Worm (Caenorhabditis elegans) whole organism, L1 larva: ENCODE results near the gene C50D2.10.

Experiments used
- C04F5.9 ChIP-seq: sonication (generic microtip); optimal IDR thresholded peaks from 2 replicates; lab custom pipeline; 2016; ENCODE audit warnings: missing genetic modification characterization, missing compliant biosample characterization
- aha-1 ChIP-seq: fragments of 150-350 bp; optimal IDR thresholded peaks from 2 replicates; lab custom pipeline; 2014; ENCODE audit warnings: missing biosample characterization, missing genetic modification characterization
- ama-1 ChIP-seq: fragments of 150-350 bp; optimal IDR thresholded peaks from 2 replicates; lab custom pipeline; 2014
- blmp-1 ChIP-seq: fragments of 150-350 bp; optimal IDR thresholded peaks from 2 replicates; lab custom pipeline; 2014; ENCODE audit warnings: missing biosample characterization, missing genetic modification characterization
- ceh-8 ChIP-seq: fragments of 200-800 bp; sonication (Bioruptor generic); optimal IDR thresholded peaks from 2 replicates; lab custom pipeline; 2018; ENCODE audit warnings: mild to moderate bottlenecking, missing genetic modification characterization, moderate library complexity, missing compliant biosample characterization
- ceh-90 ChIP-seq: sonication (generic microtip); optimal IDR thresholded peaks from 2 replicates; lab custom pipeline; 2016; ENCODE audit warnings: missing genetic modification characterization, missing compliant biosample characterization
- dpl-1 ChIP-seq, 3 experiments: fragments of 150-350 bp in 2 of 3; sonication (generic microtip) in 1 of 3; optimal IDR thresholded peaks; 2 replicates each; lab custom pipeline; 2014 to 2017; ENCODE audit warnings: missing biosample characterization in 3 of 3, missing genetic modification characterization in 3 of 3, missing genetic modification reagents in 3 of 3
- dsc-1 ChIP-seq: sonication (generic microtip); optimal IDR thresholded peaks from 2 replicates; lab custom pipeline; 2016; ENCODE audit warnings: mild to moderate bottlenecking, missing genetic modification characterization, missing compliant biosample characterization
- elt-3 ChIP-seq, 6 experiments: fragments of 150-350 bp in 1 of 6; sonication (generic microtip); optimal IDR thresholded peaks; 2 replicates each; lab custom pipeline; 2017 to 2018; ENCODE audit warnings: missing biosample characterization in 6 of 6, missing genetic modification characterization in 6 of 6, inconsistent platforms in 1 of 6
- ets-5 ChIP-seq: fragments of 200-800 bp; sonication (Bioruptor generic); IDR thresholded peaks from 2 replicates; pipeline ENCODE4 v1.3.6; 2022; ENCODE audit warnings: missing genetic modification characterization, missing compliant biosample characterization
- fkh-10 ChIP-seq: sonication (generic microtip); optimal IDR thresholded peaks from 2 replicates; lab custom pipeline; 2017; ENCODE audit warnings: missing biosample characterization, missing genetic modification reagents, missing genetic modification characterization
- fos-1 ChIP-seq: fragments of 150-350 bp; optimal IDR thresholded peaks from 2 replicates; lab custom pipeline; 2014; ENCODE audit warnings: missing biosample characterization, missing genetic modification characterization
- grh-1 ChIP-seq: fragments of 200-800 bp; sonication (Bioruptor generic); IDR thresholded peaks from 2 replicates; pipeline ENCODE4 v1.3.6; 2022; ENCODE audit warnings: missing genetic modification reagents, missing genetic modification characterization, missing compliant biosample characterization
- hlh-4 ChIP-seq: sonication (generic microtip); optimal IDR thresholded peaks from 2 replicates; lab custom pipeline; 2016; ENCODE audit warnings: mild to moderate bottlenecking, missing genetic modification characterization, missing compliant biosample characterization
- isw-1 ChIP-seq: fragments of 200-800 bp; sonication (Bioruptor generic); IDR thresholded peaks from 2 replicates; pipeline ENCODE4 v1.3.6; 2022; ENCODE audit warnings: missing genetic modification characterization, missing compliant biosample characterization
- lin-13 ChIP-seq: fragments of 150-350 bp; optimal IDR thresholded peaks from 2 replicates; lab custom pipeline; 2014; ENCODE audit warnings: missing biosample characterization, missing genetic modification reagents, missing genetic modification characterization
- lin-35 ChIP-seq, 2 experiments: fragments of 150-350 bp; optimal IDR thresholded peaks; 2 replicates each; lab custom pipeline; 2014; ENCODE audit warnings: missing biosample characterization in 2 of 2, missing genetic modification characterization in 2 of 2, missing genetic modification reagents in 2 of 2
- lir-3 ChIP-seq: sonication (generic microtip); optimal IDR thresholded peaks from 2 replicates; lab custom pipeline; 2016; ENCODE audit warnings: mild to moderate bottlenecking, missing genetic modification characterization, moderate library complexity, missing compliant biosample characterization; ENCODE audit not compliant: poor library complexity
- mdl-1 ChIP-seq, 2 experiments: fragments of 150-350 bp; optimal IDR thresholded peaks; 2 replicates each; lab custom pipeline; 2014 to 2017; ENCODE audit warnings: missing biosample characterization in 2 of 2, missing genetic modification characterization in 2 of 2, inconsistent platforms in 1 of 2
- nhr-11 ChIP-seq: fragments of 150-350 bp; optimal IDR thresholded peaks from 2 replicates; lab custom pipeline; 2014; ENCODE audit warnings: missing biosample characterization, missing genetic modification characterization
- nhr-12 ChIP-seq: sonication (generic microtip); optimal IDR thresholded peaks from 2 replicates; lab custom pipeline; 2017; ENCODE audit warnings: missing biosample characterization, missing genetic modification characterization
- nhr-19 ChIP-seq: fragments of 200-800 bp; sonication (Bioruptor generic); conservative IDR thresholded peaks from 2 replicates; pipeline ENCODE4 v1.3.6; 2022; ENCODE audit warnings: missing genetic modification characterization, missing compliant biosample characterization
- nhr-20 ChIP-seq: sonication (generic microtip); optimal IDR thresholded peaks from 2 replicates; lab custom pipeline; 2016; ENCODE audit warnings: mild to moderate bottlenecking, missing genetic modification characterization, missing compliant biosample characterization
- nhr-28 ChIP-seq: fragments of 150-350 bp; optimal IDR thresholded peaks from 2 replicates; lab custom pipeline; 2014; ENCODE audit warnings: missing biosample characterization, missing genetic modification characterization
- nhr-71 ChIP-seq: sonication (generic microtip); optimal IDR thresholded peaks from 2 replicates; lab custom pipeline; 2016; ENCODE audit warnings: mild to moderate bottlenecking, missing genetic modification characterization, moderate library complexity, missing compliant biosample characterization
- nhr-77 ChIP-seq: fragments of 150-350 bp; optimal IDR thresholded peaks from 2 replicates; lab custom pipeline; 2014; ENCODE audit warnings: missing biosample characterization, missing genetic modification characterization
- nhr-84 ChIP-seq: sonication (generic microtip); optimal IDR thresholded peaks from 2 replicates; lab custom pipeline; 2017; ENCODE audit warnings: missing biosample characterization, missing genetic modification characterization
- nhr-85 ChIP-seq: sonication (generic microtip); peaks from one replicate; lab custom pipeline; 2016; ENCODE audit warnings: missing genetic modification characterization, inconsistent platforms, missing compliant biosample characterization
- nhr-90 ChIP-seq: sonication (generic microtip); optimal IDR thresholded peaks from 2 replicates; lab custom pipeline; 2016; ENCODE audit warnings: mild to moderate bottlenecking, missing genetic modification characterization, missing compliant biosample characterization; ENCODE audit not compliant: poor library complexity
- pax-3 ChIP-seq: fragments of 200-800 bp; sonication (Bioruptor generic); optimal IDR thresholded peaks from 2 replicates; lab custom pipeline; 2018; ENCODE audit warnings: mild to moderate bottlenecking, missing genetic modification characterization, moderate library complexity, missing compliant biosample characterization
- pqm-1 ChIP-seq: sonication (generic microtip); optimal IDR thresholded peaks from 3 replicates; lab custom pipeline; 2017; ENCODE audit warnings: missing biosample characterization, missing genetic modification characterization
- snpc-4 ChIP-seq: fragments of 150-350 bp; optimal IDR thresholded peaks from 2 replicates; lab custom pipeline; 2014; ENCODE audit warnings: missing biosample characterization, missing genetic modification characterization
- snu-23 ChIP-seq: sonication (generic microtip); optimal IDR thresholded peaks from 2 replicates; lab custom pipeline; 2016; ENCODE audit warnings: missing genetic modification characterization, missing compliant biosample characterization
- sptf-1 ChIP-seq: fragments of 150-350 bp; optimal IDR thresholded peaks from 2 replicates; lab custom pipeline; 2014; ENCODE audit warnings: missing biosample characterization, missing genetic modification characterization
- sup-37 ChIP-seq: fragments of 200-800 bp; sonication (Bioruptor generic); optimal IDR thresholded peaks from 2 replicates; lab custom pipeline; 2018; ENCODE audit warnings: mild to moderate bottlenecking, missing genetic modification characterization, missing compliant biosample characterization
- tbx-2 ChIP-seq: sonication (generic microtip); optimal IDR thresholded peaks from 2 replicates; lab custom pipeline; 2016; ENCODE audit warnings: missing genetic modification characterization, missing compliant biosample characterization
- tlp-1 ChIP-seq: fragments of 150-350 bp; optimal IDR thresholded peaks from 2 replicates; lab custom pipeline; 2014; ENCODE audit warnings: missing biosample characterization, missing genetic modification characterization
- unc-62 ChIP-seq: fragments of 150-350 bp; optimal IDR thresholded peaks from 2 replicates; lab custom pipeline; 2014; ENCODE audit warnings: missing biosample characterization, missing genetic modification reagents, missing genetic modification characterization
- ztf-11 ChIP-seq, 2 experiments: sonication (generic microtip); optimal IDR thresholded peaks; 2 replicates each; lab custom pipeline; 2016 to 2017; ENCODE audit warnings: missing genetic modification characterization in 2 of 2, missing biosample characterization in 1 of 2, missing compliant biosample characterization in 1 of 2

Gene C50D2.10

DNA sequence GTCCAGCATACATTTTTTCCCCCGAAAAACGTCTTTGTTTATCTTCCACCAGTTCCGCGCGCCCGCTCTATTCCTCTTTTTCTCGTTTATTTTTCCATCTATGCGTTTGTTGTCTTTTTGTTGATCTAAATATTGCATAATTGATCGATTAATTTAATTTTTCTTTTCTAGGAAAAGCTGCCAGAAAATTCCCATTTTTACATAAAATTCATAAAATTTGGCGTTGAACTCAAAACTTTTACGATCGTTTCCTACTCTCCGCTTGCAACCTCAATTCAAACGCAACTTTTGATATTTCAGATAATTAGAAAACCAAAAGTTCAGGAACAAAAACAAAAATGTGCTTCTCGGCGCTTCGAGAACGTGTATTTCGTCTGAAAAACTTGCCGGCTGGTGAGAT lies 9.9 kb downstream of the C50D2.10 start, which contains the start of gene C50D2.2:
TSS of gene C50D2.2 (plus strand) at position 301 of the 400 bp plus-strand sequence.
- no peak for TF ChIP-seq isw-1 (GFP tag; lab: Robert Waterston, UW)
- TF ChIP-seq grh-1 (GFP tag; lab: Robert Waterston, UW) = no peak
- TF ChIP-seq tbx-2 (tag; lab: Kevin White, UChicago) = no peak
- TF ChIP-seq pax-3 (tag; lab: Kevin White, UChicago) = no peak
- TF ChIP-seq elt-3 (tag; optimal IDR thresholded peaks at IDR 0.05; lab: Kevin White, UChicago) = no peak
- no peak for TF ChIP-seq mdl-1 (tag; optimal IDR thresholded peaks at IDR 0.05; lab: Kevin White, UChicago)
- no peak for TF ChIP-seq dpl-1 (GFP tag; optimal IDR thresholded peaks at IDR 0.05; lab: Kevin White, UChicago)
- no peak for TF ChIP-seq tlp-1 (tag; lab: Kevin White, UChicago)
- no peak for TF ChIP-seq nhr-28 (tag; lab: Kevin White, UChicago)
- TF ChIP-seq unc-62 = no peak
- TF ChIP-seq fos-1 = no peak
- TF ChIP-seq lir-3 (tag; lab: Kevin White, UChicago) = no peak
- TF ChIP-seq sup-37 = no peak
- no peak for TF ChIP-seq lin-35 (GFP tag; optimal IDR thresholded peaks at IDR 0.05; lab: Kevin White, UChicago)
- no peak for TF ChIP-seq dsc-1 (tag; lab: Kevin White, UChicago)
- TF ChIP-seq ets-5 (GFP tag; lab: Robert Waterston, UW) = no peak

DNA sequence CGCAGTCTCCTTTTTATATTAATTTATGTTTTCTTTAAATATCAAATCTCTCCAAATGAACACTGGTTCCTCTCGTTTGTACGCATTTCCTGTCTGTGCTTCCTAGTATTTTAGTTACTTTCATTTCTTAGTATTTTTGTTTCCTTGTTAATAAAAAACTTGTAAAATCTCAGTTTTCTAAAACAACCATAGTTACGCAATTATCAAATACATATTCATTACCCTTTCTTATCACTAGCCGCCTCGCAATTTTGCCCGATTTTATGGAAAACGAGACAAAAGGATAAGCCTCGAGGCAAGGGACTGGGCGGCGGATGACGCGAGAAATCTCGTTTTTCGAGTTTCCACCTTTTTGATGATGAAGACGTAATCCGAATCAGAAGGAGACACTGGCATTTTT lies 12.3 kb downstream of the C50D2.10 start, which contains the start of gene C50D2.1:
TSS of gene C50D2.1 (plus strand) at position 301 of the 400 bp plus-strand sequence.
- TF ChIP-seq grh-1 (GFP tag; lab: Robert Waterston, UW) (no peak), ceh-8 (GFP tag; lab: Kevin White, UChicago) (no peak), nhr-20 (tag; lab: Kevin White, UChicago) (no peak), elt-3 (tag; optimal IDR thresholded peaks at IDR 0.05; lab: Kevin White, UChicago) (no peak), lin-13 (no peak), nhr-85 (tag; lab: Kevin White, UChicago) (no peak), nhr-11 (tag; lab: Kevin White, UChicago) (no peak), sup-37 (no peak), nhr-71 (tag; lab: Kevin White, UChicago) (no peak), nhr-84 (tag; lab: Kevin White, UChicago) (no peak)
- TF ChIP-seq, all 84 proteins: peak for 0

DNA sequence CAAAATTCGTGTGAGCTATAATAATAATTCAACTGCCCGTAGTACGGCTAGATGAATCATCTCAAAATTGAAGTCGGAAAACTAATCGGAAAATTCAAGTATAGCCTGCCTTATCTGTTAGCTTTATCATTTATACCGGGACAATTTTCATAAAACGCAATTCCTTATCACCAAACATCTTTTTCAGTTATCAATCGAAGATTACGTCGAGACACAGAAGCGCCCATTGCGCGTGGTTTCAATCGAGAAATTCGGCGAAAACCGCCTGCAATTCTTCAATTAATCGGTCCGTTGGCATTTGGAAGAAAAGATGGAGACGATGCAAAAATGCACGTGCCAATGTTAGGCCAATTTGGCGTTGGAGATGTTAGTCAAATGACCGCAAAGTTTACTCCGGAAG lies 13.3 kb downstream of the C50D2.10 start:
- peak; percentile 21 for TF ChIP-seq pqm-1 (tag; lab: Kevin White, UChicago)
- peak; percentile 5 for TF ChIP-seq nhr-20 (tag; lab: Kevin White, UChicago)
- TF ChIP-seq blmp-1 (tag; lab: Kevin White, UChicago) = peak; percentile 37
- peak; percentile 70 for TF ChIP-seq nhr-85 (tag; lab: Kevin White, UChicago)
- no peak for TF ChIP-seq nhr-77
- TF ChIP-seq ceh-90 (tag; lab: Kevin White, UChicago) = no peak
- TF ChIP-seq mdl-1 (tag; optimal IDR thresholded peaks at IDR 0.05; lab: Kevin White, UChicago) = peak in 1 of 2 experiments; percentile 31

DNA sequence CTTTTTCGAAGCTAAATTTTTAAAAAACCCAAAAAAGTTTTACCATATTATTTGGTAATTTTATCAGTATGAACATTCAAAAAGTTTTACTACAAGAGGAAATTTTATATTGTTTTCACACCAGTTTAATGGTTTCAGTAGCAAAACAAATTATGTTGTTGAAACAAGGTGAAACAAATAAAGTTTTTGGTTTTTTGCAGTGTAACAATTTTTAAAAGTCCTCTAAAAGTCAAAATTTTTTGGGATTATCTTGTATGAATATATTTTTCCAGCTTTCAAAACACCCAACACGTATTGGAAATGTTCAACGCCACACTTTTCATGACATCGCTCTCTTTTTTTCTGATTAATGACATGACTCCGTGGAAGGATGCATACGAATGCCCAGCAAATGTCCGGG lies 18.0 kb downstream of the C50D2.10 start, which contains the start of gene srt-54:
TSS of gene srt-54 (plus strand) at position 301 of the 400 bp plus-strand sequence.
- TF ChIP-seq nhr-19 = no peak
- TF ChIP-seq snpc-4 (tag; lab: Kevin White, UChicago) = no peak
- no peak for TF ChIP-seq nhr-12 (tag; lab: Kevin White, UChicago)
- TF ChIP-seq aha-1 (tag; lab: Kevin White, UChicago) = no peak
- TF ChIP-seq ztf-11 (tag; optimal IDR thresholded peaks at IDR 0.05; lab: Kevin White, UChicago) = no peak
- TF ChIP-seq blmp-1 (tag; lab: Kevin White, UChicago) = no peak
- TF ChIP-seq nhr-85 (tag; lab: Kevin White, UChicago) = no peak
- no peak for TF ChIP-seq ama-1 (lab: Kevin White, UChicago)
- TF ChIP-seq fkh-10 = no peak
- TF ChIP-seq mdl-1 (tag; optimal IDR thresholded peaks at IDR 0.05; lab: Kevin White, UChicago) = no peak
- TF ChIP-seq nhr-20 (tag; lab: Kevin White, UChicago) = no peak
- TF ChIP-seq snu-23 (GFP tag; lab: Kevin White, UChicago) = no peak
- no peak for TF ChIP-seq nhr-77
- no peak for TF ChIP-seq grh-1 (GFP tag; lab: Robert Waterston, UW)
- no peak for TF ChIP-seq nhr-90 (tag; lab: Kevin White, UChicago)
- TF ChIP-seq C04F5.9 (tag; lab: Kevin White, UChicago) = no peak
- no peak for TF ChIP-seq hlh-4
- TF ChIP-seq sptf-1 (tag; lab: Kevin White, UChicago) = no peak
